Worm (Caenorhabditis elegans) whole organism, L2 larva: ENCODE results near the gene T04C12.1.

ENCODE experiments used
- C34F6.9 ChIP-seq: fragments of 150-350 bp; optimal IDR thresholded peaks from 2 replicates; lab custom pipeline; 2014; ENCODE audit warnings: missing biosample characterization, missing genetic modification characterization
- F13H6.1 ChIP-seq: sonication (generic microtip); optimal IDR thresholded peaks from 2 replicates; lab custom pipeline; 2016; ENCODE audit warnings: missing genetic modification characterization, missing compliant biosample characterization
- Y55F3AM.14 ChIP-seq: fragments of 200-800 bp; sonication (Bioruptor generic); optimal IDR thresholded peaks from 2 replicates; lab custom pipeline; 2018; ENCODE audit warnings: mild to moderate bottlenecking, missing genetic modification characterization, missing compliant biosample characterization
- alr-1 ChIP-seq: fragments of 150-350 bp; optimal IDR thresholded peaks from 2 replicates; lab custom pipeline; 2014; ENCODE audit warnings: missing biosample characterization, missing genetic modification characterization
- aly-2 ChIP-seq: fragments of 150-350 bp; optimal IDR thresholded peaks from 2 replicates; lab custom pipeline; 2014; ENCODE audit warnings: missing biosample characterization, missing genetic modification characterization
- ama-1 ChIP-seq: fragments of 150-350 bp; optimal IDR thresholded peaks from 2 replicates; lab custom pipeline; 2018; ENCODE audit warnings: inconsistent platforms
- ceh-16 ChIP-seq: fragments of 150-350 bp; optimal IDR thresholded peaks from 2 replicates; lab custom pipeline; 2014; ENCODE audit warnings: missing biosample characterization, missing genetic modification characterization
- crh-2 ChIP-seq: sonication (generic microtip); optimal IDR thresholded peaks from 2 replicates; lab custom pipeline; 2017; ENCODE audit warnings: missing biosample characterization, missing genetic modification characterization
- egl-27 ChIP-seq: sonication (generic microtip); optimal IDR thresholded peaks from 3 replicates; lab custom pipeline; 2017; ENCODE audit warnings: missing biosample characterization, missing genetic modification reagents, missing genetic modification characterization
- elt-1 ChIP-seq: fragments of 150-350 bp; optimal IDR thresholded peaks from 2 replicates; lab custom pipeline; 2014; ENCODE audit warnings: missing biosample characterization, missing genetic modification characterization
- elt-3 ChIP-seq: sonication (generic microtip); optimal IDR thresholded peaks from 2 replicates; lab custom pipeline; 2017; ENCODE audit warnings: missing biosample characterization, missing genetic modification characterization
- fos-1 ChIP-seq: fragments of 150-350 bp; optimal IDR thresholded peaks from 2 replicates; lab custom pipeline; 2014; ENCODE audit warnings: missing biosample characterization, missing genetic modification characterization
- lin-11 ChIP-seq: fragments of 150-350 bp; sonication (generic microtip); optimal IDR thresholded peaks from 2 replicates; lab custom pipeline; 2014; ENCODE audit warnings: missing biosample characterization, missing genetic modification characterization, inconsistent platforms, mixed read lengths
- lin-13 ChIP-seq: fragments of 150-350 bp; optimal IDR thresholded peaks from 2 replicates; lab custom pipeline; 2014; ENCODE audit warnings: missing biosample characterization, missing genetic modification reagents, missing genetic modification characterization
- lsy-2 ChIP-seq, 2 experiments: fragments of 150-350 bp in 1 of 2; sonication (generic microtip) in 1 of 2; optimal IDR thresholded peaks; 2 replicates each; lab custom pipeline; 2014 to 2017; ENCODE audit warnings: missing biosample characterization in 2 of 2, missing genetic modification characterization in 2 of 2
- mab-5 ChIP-seq: fragments of 150-350 bp; optimal IDR thresholded peaks from 2 replicates; lab custom pipeline; 2014; ENCODE audit warnings: missing biosample characterization, missing genetic modification characterization
- mbf-1 ChIP-seq: sonication (generic microtip); optimal IDR thresholded peaks from 2 replicates; lab custom pipeline; 2017; ENCODE audit warnings: missing biosample characterization, missing genetic modification characterization
- nhr-10 ChIP-seq: sonication (generic microtip); optimal IDR thresholded peaks from 2 replicates; lab custom pipeline; 2017; ENCODE audit warnings: missing biosample characterization, missing genetic modification characterization
- nhr-11 ChIP-seq: fragments of 150-350 bp; optimal IDR thresholded peaks from 2 replicates; lab custom pipeline; 2014; ENCODE audit warnings: missing biosample characterization, missing genetic modification characterization
- nhr-12 ChIP-seq: fragments of 150-350 bp; optimal IDR thresholded peaks from 2 replicates; lab custom pipeline; 2014; ENCODE audit warnings: missing biosample characterization, missing genetic modification characterization
- nhr-129 ChIP-seq: fragments of 150-350 bp; optimal IDR thresholded peaks from 2 replicates; lab custom pipeline; 2014; ENCODE audit warnings: missing biosample characterization, missing genetic modification characterization
- nhr-21 ChIP-seq: fragments of 150-350 bp; optimal IDR thresholded peaks from 2 replicates; lab custom pipeline; 2014; ENCODE audit warnings: missing biosample characterization, missing genetic modification characterization
- nhr-23 ChIP-seq: fragments of 150-350 bp; optimal IDR thresholded peaks from 2 replicates; lab custom pipeline; 2014; ENCODE audit warnings: missing biosample characterization, missing genetic modification reagents, missing genetic modification characterization
- nhr-237 ChIP-seq: fragments of 150-350 bp; optimal IDR thresholded peaks from 2 replicates; lab custom pipeline; 2014; ENCODE audit warnings: missing biosample characterization, missing genetic modification characterization
- nhr-6 ChIP-seq: fragments of 150-350 bp; optimal IDR thresholded peaks from 2 replicates; lab custom pipeline; 2014; ENCODE audit warnings: missing biosample characterization, missing genetic modification characterization
- nhr-77 ChIP-seq: fragments of 150-350 bp; optimal IDR thresholded peaks from 2 replicates; lab custom pipeline; 2014; ENCODE audit warnings: missing biosample characterization, missing genetic modification characterization
- peb-1 ChIP-seq: fragments of 150-350 bp; optimal IDR thresholded peaks from 2 replicates; lab custom pipeline; 2014; ENCODE audit warnings: missing biosample characterization, missing genetic modification characterization
- sem-4 ChIP-seq: fragments of 150-350 bp; optimal IDR thresholded peaks from 2 replicates; lab custom pipeline; 2014; ENCODE audit warnings: missing biosample characterization, missing genetic modification reagents, missing genetic modification characterization
- skn-1 ChIP-seq: sonication (generic microtip); optimal IDR thresholded peaks from 2 replicates; lab custom pipeline; 2017; ENCODE audit warnings: missing biosample characterization, missing genetic modification characterization
- sma-3 ChIP-seq: sonication (generic microtip); optimal IDR thresholded peaks from 2 replicates; lab custom pipeline; 2016; ENCODE audit warnings: missing genetic modification reagents, missing genetic modification characterization, missing compliant biosample characterization
- sma-9 ChIP-seq, 2 experiments: fragments of 150-350 bp in 1 of 2; sonication (generic microtip) in 1 of 2; optimal IDR thresholded peaks; 2 replicates each; lab custom pipeline; 2014 to 2016; ENCODE audit warnings: missing genetic modification characterization in 2 of 2, mild to moderate bottlenecking in 1 of 2, missing biosample characterization in 1 of 2, missing compliant biosample characterization in 1 of 2, missing genetic modification reagents in 1 of 2, moderate library complexity in 1 of 2
- snpc-4 ChIP-seq: fragments of 150-350 bp; optimal IDR thresholded peaks from 2 replicates; lab custom pipeline; 2014; ENCODE audit warnings: missing biosample characterization, missing genetic modification characterization
- unc-39 ChIP-seq: fragments of 150-350 bp; optimal IDR thresholded peaks from 2 replicates; lab custom pipeline; 2014; ENCODE audit warnings: missing biosample characterization, missing genetic modification characterization
- unc-55 ChIP-seq: fragments of 150-350 bp; sonication (generic microtip); optimal IDR thresholded peaks from 3 replicates; lab custom pipeline; 2014; ENCODE audit warnings: missing biosample characterization, missing genetic modification reagents, missing genetic modification characterization
- zag-1 ChIP-seq: fragments of 150-350 bp; optimal IDR thresholded peaks from 2 replicates; lab custom pipeline; 2014; ENCODE audit warnings: missing biosample characterization, missing genetic modification characterization
- ztf-11 ChIP-seq: sonication (generic microtip); optimal IDR thresholded peaks from 2 replicates; lab custom pipeline; 2017; ENCODE audit warnings: missing biosample characterization, missing genetic modification characterization
- ztf-4 ChIP-seq: fragments of 150-350 bp; optimal IDR thresholded peaks from 2 replicates; lab custom pipeline; 2014; ENCODE audit warnings: missing biosample characterization, missing genetic modification characterization

Gene T04C12.1

ce11 chrV:11082964-11083363, 23.9 kb upstream of the T04C12.1 start:
- TF ChIP-seq unc-55 (GFP tag; lab: Kevin White, UChicago), result no peak
- TF ChIP-seq aly-2, result no peak
- TF ChIP-seq Y55F3AM.14, result no peak
- TF ChIP-seq nhr-12, result no peak
- TF ChIP-seq mab-5, result no peak
- TF ChIP-seq nhr-10 (tag; lab: Kevin White, UChicago), result no peak
- TF ChIP-seq snpc-4 (tag; lab: Kevin White, UChicago), result no peak
- no peak for TF ChIP-seq nhr-77 (tag; lab: Kevin White, UChicago)
- TF ChIP-seq nhr-6 (tag; lab: Kevin White, UChicago), result no peak
- no peak for TF ChIP-seq elt-1 (tag; lab: Kevin White, UChicago)

DNA sequence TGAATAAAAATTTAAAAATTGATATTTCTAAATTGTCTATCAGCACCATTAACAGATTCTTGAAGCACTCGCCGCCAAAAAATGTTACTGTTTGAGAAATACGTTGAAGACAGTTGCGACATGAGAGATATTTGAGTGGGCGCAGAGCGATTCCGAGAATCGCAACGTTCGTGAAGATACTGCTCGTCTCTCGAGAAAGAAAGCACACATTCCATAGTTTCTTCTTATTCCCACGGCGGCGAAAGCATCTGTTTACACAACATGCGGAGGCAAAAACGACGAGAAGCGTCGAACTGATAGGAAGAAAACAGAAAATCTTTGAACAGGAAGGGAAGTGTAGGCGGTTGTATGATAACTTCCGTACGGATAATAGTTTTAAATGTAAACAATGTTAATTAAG, 23.4 kb upstream of the T04C12.1 start:
- TF ChIP-seq ztf-11 (tag; lab: Kevin White, UChicago), result no peak
- peak; percentile 21 for TF ChIP-seq lin-13 (GFP tag; lab: Kevin White, UChicago)
- TF ChIP-seq F13H6.1 (tag; lab: Kevin White, UChicago), result peak; percentile 86
- peak; percentile 79 for TF ChIP-seq ztf-4 (tag; lab: Kevin White, UChicago)
- no peak for TF ChIP-seq nhr-11 (tag; lab: Kevin White, UChicago)
- peak; percentile 14 to 48 for TF ChIP-seq lsy-2 (tag; optimal IDR thresholded peaks at IDR 0.05; lab: Kevin White, UChicago)
- TF ChIP-seq alr-1, result no peak
- no peak for TF ChIP-seq nhr-23 (tag; lab: Kevin White, UChicago)
- TF ChIP-seq aly-2, result no peak
- peak; percentile 38 for TF ChIP-seq ama-1 (lab: Kevin White, UChicago)
- TF ChIP-seq nhr-6 (tag; lab: Kevin White, UChicago), result peak; percentile 68
- no peak for TF ChIP-seq nhr-237 (tag; lab: Kevin White, UChicago)
- TF ChIP-seq nhr-129 (tag; lab: Kevin White, UChicago), result peak; percentile 78
- TF ChIP-seq ceh-16 (tag; lab: Kevin White, UChicago), result no peak
- TF ChIP-seq Y55F3AM.14, result no peak
- TF ChIP-seq peb-1 (tag; lab: Kevin White, UChicago), result no peak
- TF ChIP-seq sma-9 (GFP tag; optimal IDR thresholded peaks at IDR 0.05; lab: Kevin White, UChicago), result peak; percentile 81
- TF ChIP-seq sma-9 (tag; optimal IDR thresholded peaks at IDR 0.05; lab: Kevin White, UChicago), result no peak
- TF ChIP-seq mbf-1, result no peak
- TF ChIP-seq zag-1 (tag; lab: Kevin White, UChicago), result no peak
- TF ChIP-seq elt-3 (tag; lab: Kevin White, UChicago), result no peak
- no peak for TF ChIP-seq mab-5
- no peak for TF ChIP-seq skn-1 (tag; lab: Kevin White, UChicago)
- TF ChIP-seq nhr-12, result no peak
- peak; percentile 73 for TF ChIP-seq sma-3 (GFP tag; lab: Kevin White, UChicago)
- TF ChIP-seq C34F6.9, result peak; percentile 14
- TF ChIP-seq crh-2, result peak; percentile 14
- TF ChIP-seq lin-11 (tag; lab: Kevin White, UChicago), result no peak
- peak; percentile 33 for TF ChIP-seq sem-4
- TF ChIP-seq unc-55 (GFP tag; lab: Kevin White, UChicago), result no peak
- no peak for TF ChIP-seq nhr-21
- no peak for TF ChIP-seq unc-39 (tag; lab: Kevin White, UChicago)
- no peak for TF ChIP-seq egl-27 (tag; lab: Kevin White, UChicago)
- TF ChIP-seq snpc-4 (tag; lab: Kevin White, UChicago), result no peak

- no peak for TF ChIP-seq nhr-10 (tag; lab: Kevin White, UChicago)
- TF ChIP-seq sma-9 (GFP tag; optimal IDR thresholded peaks at IDR 0.05; lab: Kevin White, UChicago), result peak; percentile 60
- TF ChIP-seq sma-9 (tag; optimal IDR thresholded peaks at IDR 0.05; lab: Kevin White, UChicago), result no peak
- TF ChIP-seq lsy-2 (tag; optimal IDR thresholded peaks at IDR 0.05; lab: Kevin White, UChicago), result peak in 1 of 2 experiments; percentile 29
- TF ChIP-seq F13H6.1 (tag; lab: Kevin White, UChicago), result peak; percentile 75
- TF ChIP-seq fos-1 (tag; lab: Kevin White, UChicago), result peak; percentile 96
- no peak for TF ChIP-seq Y55F3AM.14
- TF ChIP-seq lin-13 (GFP tag; lab: Kevin White, UChicago), result no peak
- TF ChIP-seq sem-4, result peak; percentile 9
- no peak for TF ChIP-seq egl-27 (tag; lab: Kevin White, UChicago)
- no peak for TF ChIP-seq alr-1
- TF ChIP-seq nhr-129 (tag; lab: Kevin White, UChicago), result peak; percentile 60
- TF ChIP-seq, all 48 proteins: peak for 6
Measured at ce11 chrV:11080345-11081102, 21.5 kb upstream of the T04C12.1 start, which contains the start of gene act-1. TSS of gene act-1 (plus strand) at chrV:11081052.
